Worm (Caenorhabditis elegans) whole organism, early embryonic: Measurements from ENCODE around the gene F22F4.4.

Source experiments
- B0310.2 ChIP-seq: sonication (generic microtip); optimal IDR thresholded peaks from 2 replicates; lab custom pipeline; 2016; ENCODE audit warnings: mild to moderate bottlenecking, missing genetic modification characterization, missing compliant biosample characterization
- F13C5.2 ChIP-seq: sonication (generic microtip); optimal IDR thresholded peaks from 2 replicates; lab custom pipeline; 2017; ENCODE audit warnings: mild to moderate bottlenecking, missing genetic modification characterization, inconsistent platforms, missing compliant biosample characterization
- aly-1 ChIP-seq: sonication (generic microtip); optimal IDR thresholded peaks from 2 replicates; lab custom pipeline; 2016; ENCODE audit warnings: missing genetic modification characterization, missing compliant biosample characterization
- ama-1 ChIP-seq: fragments of 150-350 bp; optimal IDR thresholded peaks from 2 replicates; lab custom pipeline; 2014
- ceh-13 ChIP-seq: fragments of 200-800 bp; sonication (Bioruptor generic); optimal IDR thresholded peaks from 2 replicates; lab custom pipeline; 2018; ENCODE audit warnings: mild to moderate bottlenecking, missing genetic modification characterization, missing compliant biosample characterization
- ceh-36 ChIP-seq: sonication (generic microtip); optimal IDR thresholded peaks from 2 replicates; lab custom pipeline; 2016; ENCODE audit warnings: missing genetic modification characterization, inconsistent platforms, missing compliant biosample characterization
- ets-7 ChIP-seq: sonication (generic microtip); optimal IDR thresholded peaks from 2 replicates; lab custom pipeline; 2016; ENCODE audit warnings: missing genotype, missing genetic modification characterization, missing compliant biosample characterization
- flt-1 ChIP-seq: fragments of 200-800 bp; sonication (Bioruptor generic); IDR thresholded peaks from 2 replicates; pipeline ENCODE4 v1.3.6; 2022; ENCODE audit warnings: missing genetic modification characterization, missing compliant biosample characterization
- hmbx-1 ChIP-seq: sonication (generic microtip); optimal IDR thresholded peaks from 2 replicates; lab custom pipeline; 2016; ENCODE audit warnings: mild to moderate bottlenecking, missing genetic modification characterization, missing compliant biosample characterization
- hmg-4 ChIP-seq: fragments of 200-800 bp; sonication (Bioruptor generic); optimal IDR thresholded peaks from 2 replicates; lab custom pipeline; 2018; ENCODE audit warnings: mild to moderate bottlenecking, missing genetic modification characterization, missing compliant biosample characterization
- hnd-1 ChIP-seq: sonication (generic microtip); optimal IDR thresholded peaks from 2 replicates; lab custom pipeline; 2016; ENCODE audit warnings: missing genetic modification characterization, missing compliant biosample characterization
- pes-1 ChIP-seq: fragments of 200-800 bp; sonication (Bioruptor generic); IDR thresholded peaks from 2 replicates; pipeline ENCODE4 v1.3.6; 2022; ENCODE audit warnings: missing genetic modification reagents, missing genetic modification characterization, missing compliant biosample characterization
- scrt-1 ChIP-seq: fragments of 200-800 bp; sonication (Bioruptor generic); IDR thresholded peaks from 2 replicates; pipeline ENCODE4 v1.3.6; 2022; ENCODE audit warnings: missing genetic modification characterization, missing compliant biosample characterization
- sea-1 ChIP-seq: fragments of 200-800 bp; sonication (Bioruptor generic); conservative IDR thresholded peaks from 2 replicates; pipeline ENCODE4 v1.3.6; 2022; ENCODE audit warnings: missing genetic modification characterization, missing compliant biosample characterization
- tbx-11 ChIP-seq: fragments of 200-800 bp; sonication (Bioruptor generic); IDR thresholded peaks from 2 replicates; pipeline ENCODE4 v1.3.6; 2022; ENCODE audit warnings: missing genetic modification characterization, missing compliant biosample characterization
- tbx-37 ChIP-seq: fragments of 200-800 bp; sonication (Bioruptor generic); conservative IDR thresholded peaks from 2 replicates; pipeline ENCODE4 v1.3.6; 2022; ENCODE audit warnings: missing genetic modification reagents, missing genetic modification characterization, missing compliant biosample characterization
- tra-4 ChIP-seq: sonication (generic microtip); optimal IDR thresholded peaks from 2 replicates; lab custom pipeline; 2017; ENCODE audit warnings: missing genetic modification characterization, missing compliant biosample characterization

The F22F4.4 gene

DNA sequence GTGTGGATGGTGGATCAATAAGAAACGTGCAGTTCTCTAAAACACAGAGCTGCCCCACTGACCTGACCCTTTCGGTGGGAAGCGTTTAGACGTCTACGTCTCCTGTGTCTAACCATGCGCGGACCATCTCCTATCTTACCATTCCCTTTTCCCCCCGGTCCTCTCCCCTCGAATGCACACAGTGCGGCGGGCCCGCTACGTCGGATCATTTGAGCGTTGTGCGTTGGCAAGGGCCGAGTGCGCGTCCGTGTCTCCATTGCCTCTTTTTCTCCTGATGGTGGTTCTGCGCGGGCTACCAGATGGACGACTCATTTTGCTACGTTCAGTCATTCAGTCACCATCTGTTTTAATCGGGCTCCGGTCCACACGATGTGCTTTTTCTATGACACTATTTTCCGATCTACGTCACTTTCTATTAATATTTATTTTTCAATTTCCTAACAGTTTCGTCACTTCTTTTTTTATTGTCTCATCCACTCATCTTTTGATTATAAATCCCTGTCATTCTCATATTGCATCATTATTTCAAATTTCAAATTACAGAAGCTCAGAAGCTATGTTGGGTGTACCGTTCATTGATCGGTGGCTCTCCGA lies 5.6 kb downstream of the F22F4.4 start, which contains the start of gene inx-3:
Gene inx-3 (plus strand): TSS at position 544 of the 594 bp plus-strand sequence.
- TF ChIP-seq tbx-37 (GFP tag; lab: Robert Waterston, UW): 0 out of 2 replicates have a peak, but pooled peaks have one; percentile 21
- no peak for TF ChIP-seq scrt-1 (GFP tag; lab: Robert Waterston, UW)
- peak; percentile 24; the same call in 1 of the 2 replicates for TF ChIP-seq flt-1 (GFP tag; lab: Robert Waterston, UW)
- TF ChIP-seq tbx-11 (GFP tag; lab: Robert Waterston, UW): no peak
- TF ChIP-seq aly-1 (tag; lab: Kevin White, UChicago): peak; percentile 31
- no peak; the same call in 1 of the 2 replicates for TF ChIP-seq pes-1 (GFP tag; lab: Robert Waterston, UW)
- no peak for TF ChIP-seq ceh-36
- TF ChIP-seq hmg-4 (GFP tag; lab: Kevin White, UChicago): peak; percentile 73
- TF ChIP-seq B0310.2 (tag; lab: Kevin White, UChicago): no peak
- TF ChIP-seq ama-1 (lab: Kevin White, UChicago): no peak
- TF ChIP-seq sea-1 (GFP tag; lab: Robert Waterston, UW): 0 out of 2 replicates have a peak, but pooled peaks have one; percentile 25

ce11 chrX:5994004-5994403 lies 7.3 kb downstream of the F22F4.4 start:
- TF ChIP-seq tbx-11 (GFP tag; lab: Robert Waterston, UW): no peak
- no peak for TF ChIP-seq B0310.2 (tag; lab: Kevin White, UChicago)
- TF ChIP-seq hnd-1 (tag; lab: Kevin White, UChicago): no peak
- TF ChIP-seq aly-1 (tag; lab: Kevin White, UChicago): no peak
- no peak for TF ChIP-seq tra-4 (tag; lab: Kevin White, UChicago)
- TF ChIP-seq hmbx-1 (tag; lab: Kevin White, UChicago): no peak
- no peak for TF ChIP-seq ceh-36

DNA sequence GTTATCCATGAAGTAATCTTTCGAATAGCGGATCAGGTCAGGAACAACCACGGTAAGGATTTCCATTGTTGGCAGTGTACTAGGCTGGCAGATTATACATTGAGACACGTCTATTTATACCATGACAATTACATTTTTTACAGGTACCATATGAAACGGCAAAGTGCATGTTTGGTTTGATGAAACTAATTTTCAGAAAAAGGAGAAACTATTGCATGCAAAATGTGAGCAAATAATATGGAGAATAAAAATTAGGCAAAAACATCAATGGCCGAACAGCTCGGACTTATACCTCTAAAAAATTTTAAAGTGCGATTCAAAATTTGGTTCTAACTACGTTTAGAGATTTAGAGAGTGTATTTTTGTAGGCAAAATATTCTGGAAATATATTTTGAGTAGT lies 8.6 kb downstream of the F22F4.4 start, which contains the start of gene F22F4.5:
Gene F22F4.5 (minus strand): TSS at position 101 of the 400 bp plus-strand sequence.
- TF ChIP-seq ceh-36 (no peak), B0310.2 (tag; lab: Kevin White, UChicago) (no peak), hmbx-1 (tag; lab: Kevin White, UChicago) (no peak), tbx-37 (GFP tag; lab: Robert Waterston, UW) (no peak), ama-1 (lab: Kevin White, UChicago) (no peak), hmg-4 (GFP tag; lab: Kevin White, UChicago) (no peak), scrt-1 (GFP tag; lab: Robert Waterston, UW) (no peak), tbx-11 (GFP tag; lab: Robert Waterston, UW) (no peak), tra-4 (tag; lab: Kevin White, UChicago) (no peak), sea-1 (GFP tag; lab: Robert Waterston, UW) (no peak)

ce11 chrX:5987910-5988309 lies 13.4 kb downstream of the F22F4.4 start:
- no peak for TF ChIP-seq pes-1 (GFP tag; lab: Robert Waterston, UW)
- TF ChIP-seq ets-7 (tag; lab: Kevin White, UChicago): no peak
- TF ChIP-seq tbx-11 (GFP tag; lab: Robert Waterston, UW): no peak

DNA sequence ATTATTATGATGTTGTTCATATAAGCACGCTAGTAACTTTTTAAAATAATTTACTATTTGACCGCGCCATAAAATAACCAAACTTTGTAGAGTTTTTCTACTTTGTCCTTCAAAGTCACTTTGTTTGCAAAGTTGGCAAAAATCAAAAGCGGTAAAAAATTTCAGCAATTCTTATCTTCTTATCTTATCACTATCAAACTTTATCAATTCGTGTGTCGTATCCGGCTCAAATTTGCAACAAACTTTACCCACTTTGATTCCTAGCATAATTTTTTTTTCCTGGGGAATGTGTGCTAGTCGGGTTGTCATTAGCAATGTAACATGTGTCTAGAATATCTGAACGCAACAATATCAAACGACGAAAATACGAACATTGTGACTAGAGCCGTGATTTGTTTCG lies 15.6 kb downstream of the F22F4.4 start:
- TF ChIP-seq tra-4 (tag; lab: Kevin White, UChicago) (no peak), ama-1 (lab: Kevin White, UChicago) (no peak), pes-1 (GFP tag; lab: Robert Waterston, UW) (no peak), flt-1 (GFP tag; lab: Robert Waterston, UW) (no peak), ceh-36 (no peak), sea-1 (GFP tag; lab: Robert Waterston, UW) (no peak), ets-7 (tag; lab: Kevin White, UChicago) (no peak), hmbx-1 (tag; lab: Kevin White, UChicago) (no peak), tbx-37 (GFP tag; lab: Robert Waterston, UW) (no peak), hnd-1 (tag; lab: Kevin White, UChicago) (no peak)

ce11 chrX:5984581-5985039 lies 16.7 kb downstream of the F22F4.4 start, which contains the start of gene klp-13:
Gene klp-13, plus strand, starts transcription at chrX:5984989.
- TF ChIP-seq scrt-1 (GFP tag; lab: Robert Waterston, UW): no peak
- no peak for TF ChIP-seq ceh-13 (GFP tag; lab: Kevin White, UChicago)
- peak; percentile 85 for TF ChIP-seq hmg-4 (GFP tag; lab: Kevin White, UChicago)
- peak; percentile 31 for TF ChIP-seq F13C5.2 (tag; lab: Kevin White, UChicago)
- TF ChIP-seq hnd-1 (tag; lab: Kevin White, UChicago): no peak
- no peak for TF ChIP-seq tbx-37 (GFP tag; lab: Robert Waterston, UW)
- TF ChIP-seq tbx-11 (GFP tag; lab: Robert Waterston, UW): peak; percentile 39; the same call in 1 of the 2 replicates
- no peak for TF ChIP-seq B0310.2 (tag; lab: Kevin White, UChicago)
- no peak for TF ChIP-seq hmbx-1 (tag; lab: Kevin White, UChicago)
- no peak for TF ChIP-seq ets-7 (tag; lab: Kevin White, UChicago)
- TF ChIP-seq ceh-36: no peak
- no peak for TF ChIP-seq sea-1 (GFP tag; lab: Robert Waterston, UW)
- TF ChIP-seq pes-1 (GFP tag; lab: Robert Waterston, UW): no peak; the same call in 1 of the 2 replicates
- no peak for TF ChIP-seq flt-1 (GFP tag; lab: Robert Waterston, UW)
- peak; percentile 75 for TF ChIP-seq aly-1 (tag; lab: Kevin White, UChicago)
- no peak for TF ChIP-seq tra-4 (tag; lab: Kevin White, UChicago)
- no peak for TF ChIP-seq ama-1 (lab: Kevin White, UChicago)

DNA sequence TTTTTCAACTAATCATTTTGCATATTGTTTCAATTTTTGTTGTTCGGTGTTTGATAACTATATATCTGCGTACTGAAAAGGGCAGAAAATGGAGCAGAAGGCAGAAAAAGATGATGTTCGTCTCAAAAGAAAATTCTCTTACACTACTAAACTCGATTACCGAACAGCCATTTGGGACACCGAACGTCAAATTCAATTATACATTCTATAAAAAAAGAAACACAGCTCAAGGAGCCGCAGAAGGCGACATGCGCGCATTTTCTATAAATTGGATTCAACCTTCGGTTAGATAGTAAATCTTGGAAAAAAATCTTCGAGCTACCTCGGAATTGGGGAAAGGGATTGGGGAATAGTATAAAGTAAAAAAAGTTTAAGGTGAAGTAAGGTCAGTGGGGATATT lies 18.1 kb downstream of the F22F4.4 start:
- TF ChIP-seq tbx-37 (GFP tag; lab: Robert Waterston, UW) (no peak), flt-1 (GFP tag; lab: Robert Waterston, UW) (no peak), scrt-1 (GFP tag; lab: Robert Waterston, UW) (no peak), sea-1 (GFP tag; lab: Robert Waterston, UW) (no peak), tra-4 (tag; lab: Kevin White, UChicago) (no peak), ets-7 (tag; lab: Kevin White, UChicago) (no peak), B0310.2 (tag; lab: Kevin White, UChicago) (no peak), ceh-13 (GFP tag; lab: Kevin White, UChicago) (no peak), aly-1 (tag; lab: Kevin White, UChicago) (no peak), ama-1 (lab: Kevin White, UChicago) (no peak), F13C5.2 (tag; lab: Kevin White, UChicago) (no peak), pes-1 (GFP tag; lab: Robert Waterston, UW) (no peak), tbx-11 (GFP tag; lab: Robert Waterston, UW) (no peak), hmg-4 (GFP tag; lab: Kevin White, UChicago) (no peak), hnd-1 (tag; lab: Kevin White, UChicago) (no peak), ceh-36 (no peak), hmbx-1 (tag; lab: Kevin White, UChicago) (no peak)
